Worm (Caenorhabditis elegans) whole organism, L4 larva: Measurements from ENCODE around the gene C50B6.1.
A peak's percentile ranks its signal among the peaks of the same experiment; 100 is the strongest.

ENCODE experiments used
- F26F4.8 ChIP-seq: fragments of 200-800 bp; sonication (Bioruptor generic); conservative IDR thresholded peaks from 2 replicates; pipeline ENCODE4 v1.3.6; 2022; ENCODE audit warnings: missing genetic modification characterization, missing compliant biosample characterization
- F37D6.2 ChIP-seq: sonication (generic microtip); optimal IDR thresholded peaks from 2 replicates; lab custom pipeline; 2016; ENCODE audit warnings: mild to moderate bottlenecking, missing genetic modification characterization, missing compliant biosample characterization
- F44E2.7 ChIP-seq: fragments of 200-800 bp; sonication (Bioruptor generic); IDR thresholded peaks from 2 replicates; pipeline ENCODE4 v2.1.2; 2022; ENCODE audit warnings: missing genetic modification characterization, missing compliant biosample characterization
- T20F7.1 ChIP-seq: fragments of 200-800 bp; sonication (Bioruptor generic); optimal IDR thresholded peaks from 2 replicates; lab custom pipeline; 2018; ENCODE audit warnings: mild to moderate bottlenecking, missing genetic modification characterization, missing compliant biosample characterization
- T26A8.4 ChIP-seq: fragments of 200-800 bp; sonication (Bioruptor generic); IDR thresholded peaks from 2 replicates; pipeline ENCODE4 v1.3.6; 2022; ENCODE audit warnings: missing genetic modification characterization, missing compliant biosample characterization
- Y48G9A.11 ChIP-seq: fragments of 200-800 bp; sonication (Bioruptor generic); IDR thresholded peaks from 2 replicates; pipeline ENCODE4 v1.3.6; 2022; ENCODE audit warnings: missing genetic modification reagents, missing genetic modification characterization, missing compliant biosample characterization
- Y75B8A.6 ChIP-seq: fragments of 200-800 bp; sonication (Bioruptor generic); IDR thresholded peaks from 2 replicates; pipeline ENCODE4 v1.3.6; 2022; ENCODE audit warnings: missing genetic modification reagents, missing genetic modification characterization, missing compliant biosample characterization
- aha-1 ChIP-seq: fragments of 150-350 bp; peaks from one replicate; lab custom pipeline; 2014; ENCODE audit warnings: missing biosample characterization, missing genetic modification characterization
- ama-1 ChIP-seq: fragments of 150-350 bp; optimal IDR thresholded peaks from 2 replicates; lab custom pipeline; 2014; ENCODE audit warnings: inconsistent platforms, mixed read lengths
- attf-4 ChIP-seq: sonication (generic microtip); optimal IDR thresholded peaks from 3 replicates; lab custom pipeline; 2017; ENCODE audit warnings: missing biosample characterization, missing genetic modification characterization
- ceh-28 ChIP-seq: fragments of 150-350 bp; optimal IDR thresholded peaks from 2 replicates; lab custom pipeline; 2014; ENCODE audit warnings: missing biosample characterization, missing genetic modification reagents, missing genetic modification characterization
- ceh-44 ChIP-seq: fragments of 200-800 bp; sonication (Bioruptor generic); IDR thresholded peaks from 2 replicates; pipeline ENCODE4 v1.3.6; 2022; ENCODE audit warnings: missing genetic modification reagents, missing genetic modification characterization, missing compliant biosample characterization
- ces-1 ChIP-seq: fragments of 150-350 bp; sonication (generic microtip); optimal IDR thresholded peaks from 4 replicates; lab custom pipeline; 2014; ENCODE audit warnings: missing biosample characterization, missing genetic modification reagents, missing genetic modification characterization
- cey-2 ChIP-seq: sonication (generic microtip); optimal IDR thresholded peaks from 3 replicates; lab custom pipeline; 2017; ENCODE audit warnings: missing genetic modification characterization, mild to moderate bottlenecking, missing compliant biosample characterization, antibody characterized with exemption, borderline replicate concordance; ENCODE audit not compliant: insufficient read depth
- ctbp-1 ChIP-seq: fragments of 200-800 bp; sonication (Bioruptor generic); IDR thresholded peaks from 2 replicates; pipeline ENCODE4 v1.3.6; 2022; ENCODE audit warnings: missing genetic modification reagents, missing genetic modification characterization, missing compliant biosample characterization
- daf-12 ChIP-seq: fragments of 150-350 bp; optimal IDR thresholded peaks from 2 replicates; lab custom pipeline; 2014; ENCODE audit warnings: missing biosample characterization, missing genetic modification reagents, missing genetic modification characterization
- dmd-8 ChIP-seq: fragments of 200-800 bp; sonication (Bioruptor generic); IDR thresholded peaks from 2 replicates; pipeline ENCODE4 v1.3.6; 2022; ENCODE audit warnings: missing genetic modification characterization, missing compliant biosample characterization
- duxl-1 ChIP-seq: sonication (generic microtip); optimal IDR thresholded peaks from 2 replicates; lab custom pipeline; 2016; ENCODE audit warnings: mild to moderate bottlenecking, missing genetic modification characterization, moderate library complexity, missing compliant biosample characterization; ENCODE audit not compliant: poor library complexity
- egl-27 ChIP-seq: sonication (generic microtip); optimal IDR thresholded peaks from 3 replicates; lab custom pipeline; 2017; ENCODE audit warnings: missing biosample characterization, missing genetic modification reagents, missing genetic modification characterization
- egl-43 ChIP-seq: fragments of 200-800 bp; sonication (Bioruptor generic); IDR thresholded peaks from 2 replicates; pipeline ENCODE4 v1.3.6; 2022; ENCODE audit warnings: missing genetic modification reagents, missing genetic modification characterization, missing compliant biosample characterization
- fkh-10 ChIP-seq: fragments of 150-350 bp; optimal IDR thresholded peaks from 2 replicates; lab custom pipeline; 2014; ENCODE audit warnings: missing biosample characterization, missing genetic modification reagents, missing genetic modification characterization
- hlh-11 ChIP-seq: fragments of 200-800 bp; sonication (Bioruptor generic); optimal IDR thresholded peaks from 2 replicates; lab custom pipeline; 2018; ENCODE audit warnings: mild to moderate bottlenecking, missing genetic modification characterization, missing compliant biosample characterization
- hlh-30 ChIP-seq: sonication (generic microtip); optimal IDR thresholded peaks from 2 replicates; lab custom pipeline; 2017; ENCODE audit warnings: antibody characterized with exemption, mild to moderate bottlenecking, missing genetic modification characterization, missing compliant biosample characterization; ENCODE audit not compliant: insufficient read depth
- jun-1 ChIP-seq: fragments of 150-350 bp; optimal IDR thresholded peaks from 2 replicates; lab custom pipeline; 2014; ENCODE audit warnings: missing biosample characterization, missing genetic modification reagents, missing genetic modification characterization
- lim-7 ChIP-seq: fragments of 200-800 bp; sonication (Bioruptor generic); IDR thresholded peaks from 2 replicates; pipeline ENCODE4 v1.3.6; 2022; ENCODE audit warnings: missing genetic modification characterization, missing compliant biosample characterization
- lin-15B ChIP-seq: fragments of 150-350 bp; sonication (generic microtip); optimal IDR thresholded peaks from 3 replicates; lab custom pipeline; 2014; ENCODE audit warnings: missing biosample characterization, missing genetic modification characterization
- lin-38 ChIP-seq: fragments of 200-800 bp; sonication (Bioruptor generic); IDR thresholded peaks from 2 replicates; pipeline ENCODE4 v1.3.6; 2022; ENCODE audit warnings: missing genetic modification reagents, missing genetic modification characterization, missing compliant biosample characterization
- madf-5 ChIP-seq, 2 experiments: fragments of 200-800 bp; sonication (Bioruptor generic); IDR thresholded peaks; 2 replicates each; pipeline ENCODE4 v1.3.6; 2022; ENCODE audit warnings: missing compliant biosample characterization in 2 of 2, missing genetic modification characterization in 2 of 2
- mdl-1 ChIP-seq, 2 experiments: fragments of 150-350 bp in 1 of 2; sonication (generic microtip) in 1 of 2; optimal IDR thresholded peaks; 2 replicates each; lab custom pipeline; 2014 to 2017; ENCODE audit warnings: missing biosample characterization in 2 of 2, missing genetic modification characterization in 2 of 2
- mdt-29 ChIP-seq: fragments of 200-800 bp; sonication (Bioruptor generic); IDR thresholded peaks from 2 replicates; pipeline ENCODE4 v1.3.6; 2022; ENCODE audit warnings: missing genetic modification reagents, missing genetic modification characterization, missing compliant biosample characterization
- nhr-102 ChIP-seq: sonication (generic microtip); optimal IDR thresholded peaks from 2 replicates; lab custom pipeline; 2016; ENCODE audit warnings: mild to moderate bottlenecking, missing genetic modification characterization, moderate library complexity, missing compliant biosample characterization
- nhr-25 ChIP-seq: sonication (generic microtip); optimal IDR thresholded peaks from 2 replicates; lab custom pipeline; 2017; ENCODE audit warnings: missing genetic modification characterization, mild to moderate bottlenecking, missing compliant biosample characterization, antibody characterized with exemption, moderate library complexity, borderline replicate concordance; ENCODE audit not compliant: insufficient read depth
- nhr-28 ChIP-seq: fragments of 150-350 bp; optimal IDR thresholded peaks from 2 replicates; lab custom pipeline; 2014; ENCODE audit warnings: missing biosample characterization, missing genetic modification characterization
- nhr-42 ChIP-seq: fragments of 200-800 bp; sonication (Bioruptor generic); IDR thresholded peaks from 2 replicates; pipeline ENCODE4 v1.3.6; 2022; ENCODE audit warnings: missing genetic modification characterization, missing compliant biosample characterization
- nhr-6 ChIP-seq: fragments of 150-350 bp; optimal IDR thresholded peaks from 2 replicates; lab custom pipeline; 2014; ENCODE audit warnings: missing biosample characterization, missing genetic modification characterization
- nhr-76 ChIP-seq: fragments of 150-350 bp; optimal IDR thresholded peaks from 2 replicates; lab custom pipeline; 2014; ENCODE audit warnings: missing biosample characterization, missing genetic modification characterization
- nhr-77 ChIP-seq: fragments of 150-350 bp; optimal IDR thresholded peaks from 2 replicates; lab custom pipeline; 2014; ENCODE audit warnings: missing biosample characterization, missing genetic modification characterization
- pha-4 ChIP-seq, 2 experiments: fragments of 150-350 bp in 1 of 2; fragments of 200-800 bp in 1 of 2; sonication (Bioruptor generic) in 1 of 2; IDR thresholded peaks in 1 of 2; optimal IDR thresholded peaks in 1 of 2; 2 replicates each; pipeline versions ENCODE4 v1.3.6 to Lab custom; 2014 to 2022; ENCODE audit warnings: missing genetic modification characterization in 2 of 2, missing genetic modification reagents in 2 of 2, missing biosample characterization in 1 of 2, missing compliant biosample characterization in 1 of 2
- php-3 ChIP-seq: fragments of 200-800 bp; sonication (Bioruptor generic); IDR thresholded peaks from 2 replicates; pipeline ENCODE4 v1.3.6; 2022; ENCODE audit warnings: missing genetic modification reagents, missing genetic modification characterization, missing compliant biosample characterization
- rbr-2 ChIP-seq: sonication (generic microtip); optimal IDR thresholded peaks from 2 replicates; lab custom pipeline; 2016; ENCODE audit warnings: missing genotype, missing genetic modification characterization, missing compliant biosample characterization
- sdz-12 ChIP-seq: fragments of 200-800 bp; sonication (Bioruptor generic); optimal IDR thresholded peaks from 2 replicates; lab custom pipeline; 2018; ENCODE audit warnings: mild to moderate bottlenecking, missing genetic modification characterization, missing compliant biosample characterization
- spr-3 ChIP-seq: fragments of 200-800 bp; sonication (Bioruptor generic); optimal IDR thresholded peaks from 2 replicates; lab custom pipeline; 2018; ENCODE audit warnings: mild to moderate bottlenecking, missing genetic modification characterization, missing compliant biosample characterization
- tag-97 ChIP-seq: fragments of 200-800 bp; sonication (Bioruptor generic); IDR thresholded peaks from 2 replicates; pipeline ENCODE4 v1.3.6; 2022; ENCODE audit warnings: missing genetic modification characterization, missing compliant biosample characterization
- tra-1 ChIP-seq: fragments of 200-800 bp; sonication (Bioruptor generic); IDR thresholded peaks from 2 replicates; pipeline ENCODE4 v1.3.6; 2022; ENCODE audit warnings: missing genetic modification reagents, missing genetic modification characterization, missing compliant biosample characterization
- unc-130 ChIP-seq: sonication (generic microtip); optimal IDR thresholded peaks from 2 replicates; lab custom pipeline; 2016; ENCODE audit warnings: missing genetic modification reagents, missing genetic modification characterization, missing compliant biosample characterization
- unc-62 ChIP-seq, 3 experiments: fragments of 150-350 bp in 1 of 3; sonication (generic microtip); optimal IDR thresholded peaks in 2 of 3; peaks in 1 of 3; 1 replicate in 1 of 3; 2 replicates in 2 of 3; lab custom pipeline; 2014 to 2017; ENCODE audit warnings: missing biosample characterization in 3 of 3, missing genetic modification characterization in 3 of 3, missing genetic modification reagents in 3 of 3, missing genotype in 1 of 3
- vab-7 ChIP-seq: fragments of 200-800 bp; sonication (Bioruptor generic); IDR thresholded peaks from 2 replicates; pipeline ENCODE4 v1.3.6; 2022; ENCODE audit warnings: missing genetic modification reagents, missing genetic modification characterization, missing compliant biosample characterization
- zag-1 ChIP-seq: fragments of 150-350 bp; optimal IDR thresholded peaks from 2 replicates; lab custom pipeline; 2014; ENCODE audit warnings: missing biosample characterization, missing genetic modification characterization
- ztf-7 ChIP-seq: fragments of 150-350 bp; optimal IDR thresholded peaks from 2 replicates; lab custom pipeline; 2014; ENCODE audit warnings: missing biosample characterization, missing genetic modification characterization

The C50B6.1 gene

ce11 chrV:13308616-13309015 lies at the start of gene C50B6.1:
Gene C50B6.1, plus strand, starts transcription at chrV:13308916.
- no peak for TF ChIP-seq ama-1 (lab: Kevin White, UChicago)
- no peak for TF ChIP-seq madf-5 (GFP tag; IDR thresholded peaks at IDR 0.05; lab: Robert Waterston, UW)
- no peak for TF ChIP-seq T26A8.4 (GFP tag; lab: Robert Waterston, UW)
- no peak for TF ChIP-seq fkh-10
- no peak for TF ChIP-seq tag-97 (GFP tag; lab: Robert Waterston, UW)
- no peak for TF ChIP-seq duxl-1 (tag; lab: Kevin White, UChicago)
- no peak for TF ChIP-seq cey-2 (tag; lab: Kevin White, UChicago)
- TF ChIP-seq egl-27 (tag; lab: Kevin White, UChicago): no peak
- no peak for TF ChIP-seq sdz-12 (GFP tag; lab: Kevin White, UChicago)
- TF ChIP-seq Y75B8A.6: no peak
- no peak for TF ChIP-seq nhr-25 (tag; lab: Kevin White, UChicago)
- TF ChIP-seq spr-3 (GFP tag; lab: Kevin White, UChicago): no peak
- TF ChIP-seq pha-4 (GFP tag; IDR thresholded peaks at IDR 0.05; lab: Robert Waterston, UW): no peak
- TF ChIP-seq pha-4 (tag; optimal IDR thresholded peaks at IDR 0.05; lab: Kevin White, UChicago): no peak
- no peak for TF ChIP-seq nhr-28
- no peak for TF ChIP-seq unc-130
- TF ChIP-seq dmd-8: no peak
- TF ChIP-seq F26F4.8: no peak
- TF ChIP-seq lin-38: no peak
- no peak for TF ChIP-seq nhr-42 (GFP tag; lab: Robert Waterston, UW)

- TF ChIP-seq hlh-11 (peak; percentile 17), nhr-102 (tag; lab: Kevin White, UChicago) (no peak), aha-1 (tag; lab: Kevin White, UChicago) (peak; percentile 98), nhr-6 (tag; lab: Kevin White, UChicago) (no peak), T20F7.1 (no peak), cey-2 (tag; lab: Kevin White, UChicago) (no peak), egl-27 (tag; lab: Kevin White, UChicago) (no peak), F44E2.7 (GFP tag; lab: Robert Waterston, UW) (no peak), lim-7 (no peak), jun-1 (tag; lab: Kevin White, UChicago) (no peak), F37D6.2 (tag; lab: Kevin White, UChicago) (no peak), hlh-30 (tag; lab: Kevin White, UChicago) (peak; percentile 89), ceh-44 (GFP tag; lab: Robert Waterston, UW) (no peak), unc-62 (GFP tag; optimal IDR thresholded peaks at IDR 0.05 in 1 of 2; lab: Kevin White, UChicago) (peak in 1 of 2 experiments; percentile 87), unc-62 (tag; optimal IDR thresholded peaks at IDR 0.05; lab: Kevin White, UChicago) (no peak), daf-12 (tag; lab: Kevin White, UChicago) (no peak), sdz-12 (GFP tag; lab: Kevin White, UChicago) (no peak), tra-1 (GFP tag; lab: Robert Waterston, UW) (0 out of 2 replicates have a peak, but pooled peaks have one; percentile 50), fkh-10 (no peak), Y48G9A.11 (GFP tag; lab: Robert Waterston, UW) (no peak), rbr-2 (tag; lab: Kevin White, UChicago) (no peak), attf-4 (tag; lab: Kevin White, UChicago) (no peak), mdt-29 (GFP tag; lab: Robert Waterston, UW) (no peak), ctbp-1 (GFP tag; lab: Robert Waterston, UW) (no peak), nhr-77 (tag; lab: Kevin White, UChicago) (no peak), ztf-7 (no peak), dmd-8 (no peak), mdl-1 (tag; optimal IDR thresholded peaks at IDR 0.05; lab: Kevin White, UChicago) (peak in 1 of 2 experiments; percentile 4), php-3 (no peak), ces-1 (no peak), ceh-28 (tag; lab: Kevin White, UChicago) (no peak), tag-97 (GFP tag; lab: Robert Waterston, UW) (no peak), duxl-1 (tag; lab: Kevin White, UChicago) (no peak), zag-1 (tag; lab: Kevin White, UChicago) (no peak), vab-7 (no peak), lin-15B (no peak), nhr-76 (no peak), egl-43 (GFP tag; lab: Robert Waterston, UW) (no peak)
Observed at ce11 chrV:13259527-13259926, 49.2 kb upstream of the C50B6.1 start.
